Worm (Caenorhabditis elegans) whole organism, L4/young adult: ENCODE results near the gene srx-58.

ENCODE experiments used
- W03F9.2 ChIP-seq: fragments of 150-350 bp; optimal IDR thresholded peaks from 2 replicates; lab custom pipeline; 2014; ENCODE audit warnings: missing biosample characterization, missing genetic modification characterization
- dao-5 ChIP-seq: sonication (generic microtip); optimal IDR thresholded peaks from 2 replicates; lab custom pipeline; 2016; ENCODE audit warnings: missing genotype, missing genetic modification characterization, moderate library complexity, missing compliant biosample characterization
- him-1 ChIP-seq: sonication (generic microtip); optimal IDR thresholded peaks from 2 replicates; lab custom pipeline; 2016; ENCODE audit warnings: missing genotype, missing genetic modification reagents, missing genetic modification characterization, missing compliant biosample characterization

DNA sequence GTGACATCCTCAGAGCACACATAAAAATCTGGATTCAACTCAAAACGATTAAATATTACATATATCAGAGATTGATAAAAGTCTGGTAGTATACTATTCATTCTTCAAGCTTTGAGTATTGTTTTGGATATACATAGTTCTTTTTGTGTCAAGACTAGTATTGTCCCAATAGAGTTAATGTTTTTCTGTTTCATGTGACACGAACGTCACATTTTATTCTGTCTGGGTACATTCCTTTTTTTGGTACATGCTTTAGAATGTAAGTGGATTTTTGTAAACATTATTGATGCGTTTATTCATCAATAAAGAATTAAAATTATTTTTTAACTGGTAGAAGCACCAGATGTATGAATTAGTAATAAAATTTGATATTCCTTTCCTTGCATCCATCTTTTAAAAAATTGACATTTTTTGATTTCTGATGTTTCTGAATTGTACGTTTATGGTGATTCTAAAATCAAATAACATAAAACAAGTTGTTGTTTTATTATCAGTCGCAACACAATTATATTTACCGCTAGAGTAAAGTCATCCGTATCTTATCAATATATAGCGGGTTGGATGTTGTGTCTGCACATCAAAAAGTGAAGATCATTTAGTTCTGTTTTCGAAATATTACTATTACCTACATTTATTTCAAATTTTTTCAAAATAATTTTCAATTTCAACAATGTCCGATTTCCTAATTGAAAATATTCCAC is 36.5 kb upstream of the srx-58 start, which contains the start of the genes srt-22 and nhr-246:
- TF ChIP-seq W03F9.2 (tag; lab: Kevin White, UChicago) (no peak), him-1 (no peak), dao-5 (tag; lab: Kevin White, UChicago) (no peak)
